Fruit fly (Drosophila melanogaster): ENCODE data around the gene Pak3.
A peak's percentile ranks its signal among the peaks of the same experiment; 100 is the strongest.

Gene Pak3

DNA sequence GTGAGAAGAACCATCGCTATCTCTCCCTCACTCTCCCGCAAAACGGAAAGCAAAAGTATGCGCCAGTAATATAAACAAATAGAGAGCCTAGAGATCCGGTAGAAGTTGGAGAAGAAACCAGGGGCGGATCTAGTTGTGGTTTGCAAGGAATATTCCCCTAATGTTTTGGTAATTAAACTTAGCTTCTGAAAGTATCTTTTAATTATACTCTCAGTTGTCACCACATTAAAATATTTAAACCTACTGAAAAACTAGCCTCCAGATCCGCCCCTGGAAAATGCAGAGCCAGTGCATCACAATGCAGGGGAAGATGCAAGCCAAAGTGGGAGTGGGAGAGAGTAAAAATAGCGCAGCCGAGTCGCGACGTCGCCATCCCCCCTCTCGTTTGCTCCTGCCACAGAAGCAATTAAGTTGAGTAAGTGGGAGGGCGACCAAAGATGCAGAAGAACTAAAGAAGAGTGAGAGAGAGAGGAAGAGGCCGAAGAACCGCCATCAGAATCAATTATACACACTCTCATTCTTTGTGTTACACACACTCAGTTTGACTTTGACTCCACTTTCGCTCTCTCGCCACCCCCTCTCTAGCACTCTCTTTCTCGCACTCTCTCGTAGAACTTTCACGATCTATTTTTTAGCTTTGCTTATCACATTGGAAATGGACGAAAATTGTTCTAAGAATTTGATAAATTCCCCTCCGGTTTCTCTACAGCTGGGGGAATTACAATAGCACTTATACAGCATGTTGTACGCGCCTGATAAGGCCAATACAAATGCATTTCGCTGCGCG, 4.2 kb downstream of the Pak3 start:
- peak; percentile 75 for TF ChIP-seq gsb (GFP tag; IDR thresholded peaks at IDR 0.05)
- TF ChIP-seq HmgZ (tag; optimal IDR thresholded peaks at IDR 0.05), result peak; percentile 80
- peak; percentile 91 for TF ChIP-seq MTF-1 (GFP tag; optimal IDR thresholded peaks at IDR 0.05; ENCODE audit: borderline replicate concordance)
- TF ChIP-seq ci (GFP tag; IDR thresholded peaks at IDR 0.05), result peak; percentile 98
- no peak for TF ChIP-seq Tbp (GFP tag; optimal IDR thresholded peaks at IDR 0.05)
- peak; percentile 60 for TF ChIP-seq CG42726 (GFP tag; IDR thresholded peaks at IDR 0.05; ENCODE audit: partially characterized antibody)
- TF ChIP-seq CG9817 (tag; optimal IDR thresholded peaks at IDR 0.05), result peak; percentile 95
- peak; percentile 95 for TF ChIP-seq Antp (GFP tag; optimal IDR thresholded peaks at IDR 0.05)
- TF ChIP-seq CG11723 (GFP tag; optimal IDR thresholded peaks at IDR 0.05), result peak; percentile 86
- TF ChIP-seq lab (GFP tag; optimal IDR thresholded peaks at IDR 0.05), result peak; percentile 85
- TF ChIP-seq CG1024 (GFP tag; IDR thresholded peaks at IDR 0.05), result peak; percentile 94
- TF ChIP-seq CG17328 (GFP tag; IDR thresholded peaks at IDR 0.05), result peak; percentile 96
- peak; percentile 83 for TF ChIP-seq CG12155 (GFP tag; optimal IDR thresholded peaks at IDR 0.05)
- TF ChIP-seq Elba2 (GFP tag; optimal IDR thresholded peaks at IDR 0.05), result peak; percentile 31
- TF ChIP-seq caup (GFP tag; optimal IDR thresholded peaks at IDR 0.05; ENCODE audit: severe bottlenecking), result peak; percentile 74
- peak; percentile 72 for TF ChIP-seq Atf6 (GFP tag; IDR thresholded peaks at IDR 0.05)
- peak; percentile 93 for TF ChIP-seq jing (GFP tag; optimal IDR thresholded peaks at IDR 0.05)
- peak; percentile 64 for TF ChIP-seq Myb (GFP tag; optimal IDR thresholded peaks at IDR 0.05)
- peak; percentile 96 for TF ChIP-seq CG8944 (GFP tag; optimal IDR thresholded peaks at IDR 0.05)
- TF ChIP-seq CG1603 (tag; optimal IDR thresholded peaks at IDR 0.05), result peak; percentile 97
- TF ChIP-seq Hmr (GFP tag; optimal IDR thresholded peaks at IDR 0.05), result peak; percentile 19
- peak; percentile 87 for TF ChIP-seq CG31388 (GFP tag; optimal IDR thresholded peaks at IDR 0.05)
- TF ChIP-seq CG8924 (tag; optimal IDR thresholded peaks at IDR 0.05), result peak; percentile 95
- TF ChIP-seq Ravus (GFP tag; IDR thresholded peaks at IDR 0.05), result peak; percentile 78
- TF ChIP-seq CG17385 (GFP tag; optimal IDR thresholded peaks at IDR 0.05), result peak; percentile 83
- TF ChIP-seq GATAe (GFP tag; conservative IDR thresholded peaks at IDR 0.05), result peak; percentile 46
- TF ChIP-seq Meics (GFP tag; optimal IDR thresholded peaks at IDR 0.05), result peak; percentile 76
- TF ChIP-seq psq (GFP tag; optimal IDR thresholded peaks at IDR 0.05), result peak; percentile 75
- TF ChIP-seq unpg (GFP tag; optimal IDR thresholded peaks at IDR 0.05), result peak; percentile 97
- TF ChIP-seq odd (GFP tag; optimal IDR thresholded peaks at IDR 0.05), result peak; percentile 56
- peak; percentile 93 for TF ChIP-seq CG13624 (GFP tag; optimal IDR thresholded peaks at IDR 0.05)
- TF ChIP-seq Eip74EF (GFP tag; optimal IDR thresholded peaks at IDR 0.05), result peak in 1 of 2 experiments; percentile 88
- peak; percentile 88 for TF ChIP-seq CG7372 (GFP tag; IDR thresholded peaks at IDR 0.05)
- TF ChIP-seq Bteb2 (GFP tag; optimal IDR thresholded peaks at IDR 0.05), result peak; percentile 50
- peak; percentile 91 for TF ChIP-seq CG6272 (GFP tag; IDR thresholded peaks at IDR 0.05)
- TF ChIP-seq pho (GFP tag; optimal IDR thresholded peaks at IDR 0.05), result peak; percentile 61
- peak; percentile 90 for TF ChIP-seq CG4707 (GFP tag; optimal IDR thresholded peaks at IDR 0.05)
- no peak for TF ChIP-seq pita (GFP tag; optimal IDR thresholded peaks at IDR 0.05)
- TF ChIP-seq MESR4 (GFP tag; optimal IDR thresholded peaks at IDR 0.05), result peak; percentile 19
- TF ChIP-seq CG7357 (GFP tag; IDR thresholded peaks at IDR 0.05), result peak; percentile 87
- TF ChIP-seq Blimp-1 (GFP tag; optimal IDR thresholded peaks at IDR 0.05), result peak; percentile 96
- TF ChIP-seq HLH4C (GFP tag; IDR thresholded peaks at IDR 0.05; ENCODE audit: partially characterized antibody), result peak; percentile 67
- TF ChIP-seq bsh (GFP tag; optimal IDR thresholded peaks at IDR 0.05), result peak; percentile 95 to 99
- peak; percentile 91 for TF ChIP-seq CG7786 (GFP tag; optimal IDR thresholded peaks at IDR 0.05)
- TF ChIP-seq CG17186 (GFP tag; optimal IDR thresholded peaks at IDR 0.05), result peak; percentile 55
- peak; percentile 46 for TF ChIP-seq mirr (GFP tag; optimal IDR thresholded peaks at IDR 0.05)
- peak; percentile 99 for TF ChIP-seq ken (GFP tag; IDR thresholded peaks at IDR 0.05)
- TF ChIP-seq sim (GFP tag; IDR thresholded peaks at IDR 0.05), result peak; percentile 94
